Worm (Caenorhabditis elegans) whole organism, dauer: Measurements from ENCODE around the gene rfl-1.

Source experiments
- unc-62 ChIP-seq: sonication (generic microtip); optimal IDR thresholded peaks from 2 replicates; lab custom pipeline; 2017; ENCODE audit warnings: missing biosample characterization, missing genetic modification reagents, missing genetic modification characterization

The rfl-1 gene

DNA sequence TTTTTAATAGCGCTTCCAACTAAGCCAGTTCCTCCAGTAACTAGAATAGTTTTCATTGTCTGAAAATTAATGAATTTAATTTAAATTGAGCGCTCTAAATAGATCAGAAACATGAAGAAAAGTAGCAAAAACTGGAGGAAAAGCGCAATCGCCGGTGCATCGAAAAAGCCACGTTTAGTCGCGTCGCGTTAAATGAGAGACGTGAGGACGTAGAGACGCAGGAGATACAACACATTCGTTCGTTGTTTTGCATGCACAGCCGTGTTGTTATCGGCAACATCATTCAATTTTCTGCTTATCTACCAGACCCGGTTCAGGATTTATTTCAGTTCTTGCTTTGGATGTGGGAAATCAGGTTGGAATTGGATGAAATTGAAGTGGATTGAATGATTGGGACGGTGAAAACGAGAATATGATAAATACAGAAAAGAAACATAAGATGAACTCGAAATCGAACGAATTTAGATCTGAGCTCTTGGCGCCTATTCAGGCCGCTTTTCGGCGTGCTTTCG, 46.4 kb downstream of the rfl-1 start, which contains the start of gene ger-1:
TSS of gene ger-1 (minus strand) at position 93 of the 512 bp plus-strand sequence.
- TF ChIP-seq unc-62 (GFP tag; lab: Kevin White, UChicago): no peak

ce11 chrIII:7068520-7069113, 47.6 kb downstream of the rfl-1 start, which contains the start of the genes ubc-18 and R01H2.8:
Gene ubc-18 (minus strand): TSS chrIII:7068570.
Gene R01H2.8 (plus strand): TSS chrIII:7069063.
- TF ChIP-seq unc-62 (GFP tag; lab: Kevin White, UChicago): no peak

- TF ChIP-seq unc-62 (GFP tag; lab: Kevin White, UChicago): no peak
Measured at ce11 chrIII:7069981-7070380, 49.0 kb downstream of the rfl-1 start, which contains the start of gene tmem-17. Gene tmem-17 (plus strand): TSS chrIII:7070281.

- no peak for TF ChIP-seq unc-62 (GFP tag; lab: Kevin White, UChicago)
Measured at ce11 chrIII:7072452-7072851, 51.4 kb downstream of the rfl-1 start, which contains the start of gene lin-37. Gene lin-37 (minus strand): TSS chrIII:7072552.
